Fruit fly (Drosophila melanogaster) whole organism, wandering third instar larva: ENCODE results near the gene CG34375.

Source experiments
- Abd-B ChIP-seq: fragments of >200 bp; optimal IDR thresholded peaks from 2 replicates; lab custom pipeline; 2017; ENCODE audit warnings: missing biosample characterization, missing genetic modification characterization
- CG32264 ChIP-seq: fragments of 200-800 bp; sonication (Bioruptor generic); optimal IDR thresholded peaks from 2 replicates; lab custom pipeline; 2016; ENCODE audit warnings: missing biosample characterization, missing genetic modification characterization
- CG9705 ChIP-seq: fragments of 200-800 bp; sonication (Bioruptor generic); optimal IDR thresholded peaks from 2 replicates; lab custom pipeline; 2018; ENCODE audit warnings: missing biosample characterization, mild to moderate bottlenecking, missing genetic modification characterization
- CrebA ChIP-seq: fragments of 200-800 bp; sonication (Bioruptor generic); optimal IDR thresholded peaks from 2 replicates; lab custom pipeline; 2016; ENCODE audit warnings: missing biosample characterization, mild to moderate bottlenecking, missing genetic modification characterization, borderline replicate concordance
- Dfd ChIP-seq: fragments of >200 bp; optimal IDR thresholded peaks from 2 replicates; lab custom pipeline; 2017; ENCODE audit warnings: missing biosample characterization, missing genetic modification characterization
- GATAd ChIP-seq: sonication (Bioruptor generic); optimal IDR thresholded peaks from 2 replicates; lab custom pipeline; 2016; ENCODE audit warnings: missing biosample characterization, missing genetic modification characterization
- HLH106 ChIP-seq: fragments of 200-800 bp; optimal IDR thresholded peaks from 3 replicates; lab custom pipeline; 2019; ENCODE audit warnings: missing biosample characterization, mild to moderate bottlenecking, missing genetic modification characterization, moderate library complexity
- Hnf4 ChIP-seq: fragments of 200-800 bp; sonication (Bioruptor generic); optimal IDR thresholded peaks from 2 replicates; lab custom pipeline; 2016; ENCODE audit warnings: missing biosample characterization, mild to moderate bottlenecking, missing genetic modification characterization
- Hr78 ChIP-seq: fragments of >200 bp; optimal IDR thresholded peaks from 2 replicates; lab custom pipeline; 2017; ENCODE audit warnings: missing biosample characterization, missing genetic modification characterization
- Hr83 ChIP-seq: fragments of 200-300 bp; sonication (Bioruptor generic); optimal IDR thresholded peaks from 2 replicates; lab custom pipeline; 2016; ENCODE audit warnings: missing biosample characterization, mild to moderate bottlenecking, missing genetic modification characterization, moderate library complexity; ENCODE audit not compliant: poor library complexity, severe bottlenecking
- Jra ChIP-seq: sonication (Bioruptor generic); optimal IDR thresholded peaks from 2 replicates; lab custom pipeline; 2016; ENCODE audit warnings: missing biosample characterization, missing genetic modification characterization
- Mio ChIP-seq: sonication (Bioruptor generic); optimal IDR thresholded peaks from 2 replicates; lab custom pipeline; 2016; ENCODE audit warnings: missing biosample characterization, missing genetic modification characterization
- Myc ChIP-seq: fragments of >200 bp; optimal IDR thresholded peaks from 2 replicates; lab custom pipeline; 2017
- N ChIP-seq: fragments of >200 bp; optimal IDR thresholded peaks from 2 replicates; lab custom pipeline; 2018; ENCODE audit warnings: missing biosample characterization, missing external identifiers, missing genetic modification characterization
- Rel ChIP-seq, 2 experiments: fragments of 200-800 bp; sonication (Bioruptor generic) in 1 of 2; optimal IDR thresholded peaks; 2 replicates in 1 of 2; 3 replicates in 1 of 2; lab custom pipeline; 2016 to 2019; ENCODE audit warnings: mild to moderate bottlenecking in 2 of 2, missing biosample characterization in 2 of 2, missing genetic modification characterization in 2 of 2, moderate library complexity in 1 of 2
- Sp1 ChIP-seq: fragments of 200-800 bp; sonication (Bioruptor generic); optimal IDR thresholded peaks from 3 replicates; lab custom pipeline; 2019; ENCODE audit warnings: missing biosample characterization, mild to moderate bottlenecking, missing genetic modification characterization, moderate library complexity
- br ChIP-seq: fragments of 200-800 bp; sonication (Bioruptor generic); optimal IDR thresholded peaks from 2 replicates; lab custom pipeline; 2016; ENCODE audit warnings: missing biosample characterization, missing genetic modification characterization
- brk ChIP-seq: fragments of 200-800 bp; sonication (Bioruptor generic); optimal IDR thresholded peaks from 2 replicates; lab custom pipeline; 2016; ENCODE audit warnings: missing biosample characterization, mild to moderate bottlenecking, missing genetic modification characterization
- dl ChIP-seq, 2 experiments: fragments of 175-275, 200-275 bp in 1 of 2; fragments of 200-275 bp in 1 of 2; sonication (Bioruptor generic); optimal IDR thresholded peaks; lab custom pipeline; 2018; ENCODE audit warnings: mild to moderate bottlenecking in 2 of 2, missing biosample characterization in 2 of 2, missing genetic modification characterization in 2 of 2, moderate library complexity in 2 of 2; ENCODE audit not compliant: partially characterized antibody in 2 of 2, insufficient read depth in 1 of 2
- dmrt93B ChIP-seq: fragments of 200-800 bp; sonication (Bioruptor generic); optimal IDR thresholded peaks from 2 replicates; lab custom pipeline; 2018; ENCODE audit warnings: missing biosample characterization, mild to moderate bottlenecking, missing genetic modification characterization
- dsf ChIP-seq: sonication (Bioruptor generic); optimal IDR thresholded peaks from 2 replicates; lab custom pipeline; 2016; ENCODE audit warnings: missing biosample characterization, missing genetic modification characterization, borderline replicate concordance
- fru ChIP-seq: fragments of 200-800 bp; sonication (Bioruptor generic); optimal IDR thresholded peaks from 3 replicates; lab custom pipeline; 2016; ENCODE audit warnings: missing biosample characterization, mild to moderate bottlenecking, missing genetic modification characterization
- h ChIP-seq: fragments of 200-800 bp; sonication (Bioruptor generic); optimal IDR thresholded peaks from 3 replicates; lab custom pipeline; 2016; ENCODE audit warnings: missing biosample characterization, mild to moderate bottlenecking, missing genetic modification characterization
- jim ChIP-seq: fragments of 175-275, 200-325 bp; sonication (Bioruptor generic); optimal IDR thresholded peaks from 2 replicates; lab custom pipeline; 2016; ENCODE audit warnings: missing biosample characterization, mild to moderate bottlenecking, missing genetic modification characterization
- lola ChIP-seq: fragments of >200 bp; optimal IDR thresholded peaks from 2 replicates; lab custom pipeline; 2017; ENCODE audit warnings: missing biosample characterization, missing genetic modification characterization
- psq ChIP-seq: fragments of 200-800 bp; sonication (Bioruptor generic); optimal IDR thresholded peaks from 3 replicates; lab custom pipeline; 2017; ENCODE audit warnings: missing biosample characterization, mild to moderate bottlenecking, missing genetic modification characterization, moderate library complexity
- rgr ChIP-seq: fragments of 200-800 bp; sonication (Bioruptor generic); optimal IDR thresholded peaks from 3 replicates; lab custom pipeline; 2016; ENCODE audit warnings: missing biosample characterization, mild to moderate bottlenecking, missing genetic modification characterization
- tai ChIP-seq: sonication (Bioruptor generic); optimal IDR thresholded peaks from 2 replicates; lab custom pipeline; 2016; ENCODE audit warnings: missing biosample characterization, missing genetic modification characterization
- usp ChIP-seq: fragments of >200 bp; optimal IDR thresholded peaks from 2 replicates; lab custom pipeline; 2017; ENCODE audit warnings: missing biosample characterization, missing genetic modification characterization
- woc ChIP-seq: sonication (Bioruptor generic); optimal IDR thresholded peaks from 2 replicates; lab custom pipeline; 2016; ENCODE audit warnings: missing biosample characterization, mild to moderate bottlenecking, missing genetic modification characterization

CG34375 gene

DNA sequence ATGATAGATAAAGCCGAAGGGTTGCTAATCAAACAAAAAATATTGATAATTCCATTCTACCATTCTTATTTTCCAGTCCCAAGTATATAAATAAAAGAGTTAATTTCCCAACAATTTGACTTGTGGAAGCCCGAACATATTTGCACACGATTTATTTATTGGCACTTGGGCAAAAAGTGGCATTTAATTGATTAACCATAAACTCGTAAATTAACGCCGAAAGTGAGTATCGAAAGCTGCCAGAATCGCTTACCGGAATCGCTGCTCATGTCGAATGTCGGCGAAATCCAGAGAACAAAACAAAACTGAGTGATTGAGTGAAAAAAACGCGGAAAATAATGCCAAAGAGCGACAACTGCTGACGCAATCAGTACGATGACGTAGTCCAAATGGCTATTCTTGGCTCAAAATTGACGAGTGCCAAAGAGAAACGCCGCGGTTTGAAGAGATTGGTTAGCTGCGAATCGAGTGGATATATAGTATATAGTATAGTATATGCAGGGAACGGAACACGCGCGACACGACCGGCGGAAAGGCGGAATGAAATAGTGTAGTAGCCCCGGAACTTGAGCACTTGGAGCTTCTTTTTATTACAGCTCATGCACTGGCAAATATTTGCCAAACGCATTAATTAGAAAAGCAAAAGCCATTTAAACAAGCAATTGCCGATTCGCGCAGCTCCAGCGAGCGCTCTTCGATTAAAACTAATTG, 12.3 kb downstream of the CG34375 start, which contains the start of gene Nha2:
Nha2 (minus strand) TSS at position 617 of the 711 bp plus-strand sequence.
- no peak for TF ChIP-seq Sp1
- TF ChIP-seq Hr78 (GFP tag; lab: Kevin White, UChicago) = no peak
- no peak for TF ChIP-seq br (GFP tag; lab: Kevin White, UChicago)
- no peak for TF ChIP-seq lola (GFP tag; lab: Kevin White, UChicago)
- TF ChIP-seq HLH106 (tag; lab: Kevin White, UChicago) = no peak
- TF ChIP-seq Jra = no peak
- no peak for TF ChIP-seq CG9705 (GFP tag; lab: Kevin White, UChicago)
- no peak for TF ChIP-seq dl (GFP tag; optimal IDR thresholded peaks at IDR 0.05; lab: Kevin White, UChicago; ENCODE audit: insufficient read depth in 1 of 2, partially characterized antibody in 2 of 2)
- TF ChIP-seq Dfd (GFP tag; lab: Kevin White, UChicago) = no peak
- TF ChIP-seq jim = no peak
- no peak for TF ChIP-seq usp (GFP tag; lab: Kevin White, UChicago)
- no peak for TF ChIP-seq CrebA (GFP tag; lab: Kevin White, UChicago)
- TF ChIP-seq Rel (GFP tag; optimal IDR thresholded peaks at IDR 0.05; lab: Kevin White, UChicago) = no peak
- no peak for TF ChIP-seq Rel (tag; optimal IDR thresholded peaks at IDR 0.05; lab: Kevin White, UChicago)
- no peak for TF ChIP-seq Hnf4
- no peak for TF ChIP-seq woc (GFP tag; lab: Kevin White, UChicago)
- no peak for TF ChIP-seq GATAd (GFP tag; lab: Kevin White, UChicago)
- TF ChIP-seq fru (GFP tag; lab: Kevin White, UChicago) = no peak

DNA sequence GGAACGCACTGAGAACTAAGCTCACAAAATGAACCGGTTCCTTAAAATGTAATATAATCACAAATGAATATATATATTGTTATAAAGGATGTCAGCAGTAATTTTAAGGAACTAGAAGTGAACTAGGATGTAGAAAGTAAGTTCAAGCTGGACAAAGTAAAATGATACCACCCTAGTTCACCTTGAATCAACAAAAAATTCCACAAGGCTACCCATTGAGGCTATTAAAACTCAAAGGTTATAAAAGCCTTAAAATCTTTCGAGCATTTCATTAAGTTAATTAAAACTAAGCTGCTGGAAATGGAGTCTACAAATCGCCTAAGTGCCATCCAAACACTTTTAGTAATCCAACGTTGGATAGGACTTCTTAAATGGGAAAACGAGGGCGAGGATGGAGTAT, 21.4 kb downstream of the CG34375 start, which contains the start of gene Or94b:
Or94b (plus strand) TSS at position 301 of the 400 bp plus-strand sequence.
- TF ChIP-seq brk (GFP tag; lab: Kevin White, UChicago) (no peak), Rel (GFP tag; optimal IDR thresholded peaks at IDR 0.05; lab: Kevin White, UChicago) (no peak), Rel (tag; optimal IDR thresholded peaks at IDR 0.05; lab: Kevin White, UChicago) (no peak), dl (GFP tag; optimal IDR thresholded peaks at IDR 0.05; lab: Kevin White, UChicago; ENCODE audit: insufficient read depth in 1 of 2, partially characterized antibody in 2 of 2) (no peak), lola (GFP tag; lab: Kevin White, UChicago) (no peak), jim (no peak), N (no peak), Mio (GFP tag; lab: Kevin White, UChicago) (no peak), Myc (lab: Kevin White, UChicago) (no peak), fru (GFP tag; lab: Kevin White, UChicago) (no peak), dsf (GFP tag; lab: Kevin White, UChicago) (no peak), rgr (no peak), Jra (no peak), Abd-B (GFP tag; lab: Kevin White, UChicago) (no peak)

DNA sequence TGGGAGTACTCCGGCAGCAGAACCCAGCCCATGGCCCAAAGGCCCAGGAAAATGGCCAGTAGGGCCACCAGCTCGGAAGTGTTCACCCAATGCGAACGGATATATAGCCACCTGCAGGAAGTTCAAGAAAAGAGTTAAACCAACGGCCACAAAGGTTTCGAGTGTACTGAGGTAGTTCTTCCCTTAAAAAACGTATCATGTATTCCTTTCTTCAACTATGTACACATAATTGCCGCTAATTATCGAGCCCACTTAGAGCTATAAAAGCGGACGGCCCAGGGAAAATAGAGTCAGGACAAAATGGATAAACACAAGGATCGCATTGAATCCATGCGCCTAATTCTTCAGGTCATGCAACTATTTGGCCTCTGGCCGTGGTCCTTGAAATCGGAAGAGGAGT, 23.4 kb downstream of the CG34375 start, which contains the start of gene Or94a:
Or94a (plus strand) TSS at position 301 of the 400 bp plus-strand sequence.
- TF ChIP-seq CG32264 (GFP tag; lab: Kevin White, UChicago) = no peak
- TF ChIP-seq CG9705 (GFP tag; lab: Kevin White, UChicago) = no peak
- TF ChIP-seq Hnf4 = no peak
- no peak for TF ChIP-seq dmrt93B (GFP tag; lab: Kevin White, UChicago)
- TF ChIP-seq, all 38 proteins: peak for 0

DNA sequence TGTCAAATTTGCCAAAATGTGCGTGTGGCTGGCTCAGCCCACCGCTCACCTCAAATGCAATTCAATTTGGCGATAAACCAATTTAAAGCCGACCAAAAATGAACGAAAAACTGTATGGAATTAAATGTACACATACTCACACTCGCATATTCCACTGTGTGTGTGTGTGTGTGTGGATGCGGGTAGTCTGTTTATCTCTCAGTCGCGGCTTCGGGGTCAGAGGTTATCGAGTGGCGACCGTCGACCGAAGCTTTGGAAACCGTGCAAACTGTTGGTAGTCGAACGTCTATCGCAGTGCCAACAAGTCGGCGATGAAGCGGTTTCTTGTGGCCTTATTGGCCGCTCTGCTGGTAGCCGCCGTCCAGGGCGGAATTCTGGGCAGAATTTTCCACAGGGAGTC, 33.4 kb downstream of the CG34375 start, which contains the start of gene Gbp3:
Gbp3 (plus strand) TSS at position 274 of the 400 bp plus-strand sequence.
- TF ChIP-seq jim (no peak), h (no peak), Abd-B (GFP tag; lab: Kevin White, UChicago) (no peak), Mio (GFP tag; lab: Kevin White, UChicago) (no peak), Myc (lab: Kevin White, UChicago) (no peak), tai (GFP tag; lab: Kevin White, UChicago) (no peak), psq (GFP tag; lab: Kevin White, UChicago) (no peak), dl (GFP tag; optimal IDR thresholded peaks at IDR 0.05; lab: Kevin White, UChicago; ENCODE audit: insufficient read depth in 1 of 2, partially characterized antibody in 2 of 2) (no peak), dmrt93B (GFP tag; lab: Kevin White, UChicago) (no peak), Dfd (GFP tag; lab: Kevin White, UChicago) (no peak), rgr (no peak), CG9705 (GFP tag; lab: Kevin White, UChicago) (no peak), Jra (no peak), Hr83 (GFP tag; lab: Kevin White, UChicago) (no peak)
